Worm (Caenorhabditis elegans): Measurements from ENCODE around the gene cutl-22.

- no peak for TF ChIP-seq him-1 (tag; optimal IDR thresholded peaks at IDR 0.05)
- no peak for TF ChIP-seq W03F9.2 (tag; optimal IDR thresholded peaks at IDR 0.05)
Observed at ce11 chrV:1141433-1141832, at the start of gene cutl-22.

All from whole organism, L4/young adult.